Worm (Caenorhabditis elegans) whole organism, L4 larva: ENCODE results near the gene str-111.

ENCODE experiments used
- F44E2.7 ChIP-seq: fragments of 200-800 bp; sonication (Bioruptor generic); IDR thresholded peaks from 2 replicates; pipeline ENCODE4 v2.1.2; 2022; ENCODE audit warnings: missing genetic modification characterization, missing compliant biosample characterization
- ceh-32 ChIP-seq: sonication (generic microtip); optimal IDR thresholded peaks from 2 replicates; lab custom pipeline; 2016; ENCODE audit warnings: mild to moderate bottlenecking, missing genetic modification characterization, missing compliant biosample characterization; ENCODE audit not compliant: poor library complexity
- ceh-82 ChIP-seq: sonication (generic microtip); optimal IDR thresholded peaks from 2 replicates; lab custom pipeline; 2017; ENCODE audit warnings: missing biosample characterization, missing genetic modification characterization
- hlh-30 ChIP-seq: sonication (generic microtip); optimal IDR thresholded peaks from 2 replicates; lab custom pipeline; 2017; ENCODE audit warnings: antibody characterized with exemption, mild to moderate bottlenecking, missing genetic modification characterization, missing compliant biosample characterization; ENCODE audit not compliant: insufficient read depth
- lin-13 ChIP-seq: fragments of 150-350 bp; optimal IDR thresholded peaks from 2 replicates; lab custom pipeline; 2014; ENCODE audit warnings: missing biosample characterization, missing genetic modification reagents, missing genetic modification characterization
- lsy-2 ChIP-seq, 2 experiments: fragments of 150-350 bp in 1 of 2; sonication (generic microtip) in 1 of 2; optimal IDR thresholded peaks; 2 replicates each; lab custom pipeline; 2014 to 2017; ENCODE audit warnings: missing biosample characterization in 2 of 2, missing genetic modification characterization in 2 of 2
- madf-5 ChIP-seq, 2 experiments: fragments of 200-800 bp; sonication (Bioruptor generic); IDR thresholded peaks; 2 replicates each; pipeline ENCODE4 v1.3.6; 2022; ENCODE audit warnings: missing compliant biosample characterization in 2 of 2, missing genetic modification characterization in 2 of 2
- nhr-41 ChIP-seq: fragments of 200-800 bp; sonication (Bioruptor generic); IDR thresholded peaks from 2 replicates; pipeline ENCODE4 v1.3.6; 2022; ENCODE audit warnings: missing genetic modification reagents, missing genetic modification characterization, missing compliant biosample characterization
- spr-1 ChIP-seq: sonication (generic microtip); optimal IDR thresholded peaks from 2 replicates; lab custom pipeline; 2016; ENCODE audit warnings: mild to moderate bottlenecking, missing genetic modification characterization, missing compliant biosample characterization
- unc-130 ChIP-seq: sonication (generic microtip); optimal IDR thresholded peaks from 2 replicates; lab custom pipeline; 2016; ENCODE audit warnings: missing genetic modification reagents, missing genetic modification characterization, missing compliant biosample characterization
- ztf-7 ChIP-seq: fragments of 150-350 bp; optimal IDR thresholded peaks from 2 replicates; lab custom pipeline; 2014; ENCODE audit warnings: missing biosample characterization, missing genetic modification characterization

DNA sequence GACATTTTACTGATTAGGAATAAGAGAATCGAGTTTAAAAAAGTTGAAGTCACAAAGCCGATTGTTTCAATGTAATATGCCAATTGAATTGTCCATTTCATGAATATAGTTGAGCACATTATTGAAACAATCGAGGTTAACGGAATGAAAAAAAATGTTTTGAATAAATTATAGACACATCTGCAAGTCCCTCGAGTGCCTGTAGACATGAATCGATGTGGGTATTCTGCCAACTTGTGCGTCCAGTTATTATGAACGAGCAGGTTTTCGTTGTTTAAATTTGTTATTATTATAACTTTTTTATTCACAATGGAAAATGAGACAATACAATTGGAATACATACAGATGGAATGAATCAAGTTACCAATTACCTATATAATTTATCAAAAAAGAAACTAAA lies 10.5 kb downstream of the str-111 start, which contains the start of gene str-99:
- TF ChIP-seq F44E2.7 (GFP tag; lab: Robert Waterston, UW) = no peak
- no peak for TF ChIP-seq ztf-7 (tag; lab: Kevin White, UChicago)
- TF ChIP-seq nhr-41 (GFP tag; lab: Robert Waterston, UW) = no peak
- no peak for TF ChIP-seq hlh-30 (tag; lab: Kevin White, UChicago)
- no peak for TF ChIP-seq lin-13 (GFP tag; lab: Kevin White, UChicago)
- TF ChIP-seq ceh-32 = no peak
- no peak for TF ChIP-seq madf-5 (GFP tag; IDR thresholded peaks at IDR 0.05; lab: Robert Waterston, UW)
- no peak for TF ChIP-seq lsy-2 (tag; optimal IDR thresholded peaks at IDR 0.05; lab: Kevin White, UChicago)
- TF ChIP-seq ceh-82 = no peak
- TF ChIP-seq spr-1 (tag; lab: Kevin White, UChicago) = no peak
- TF ChIP-seq unc-130 (GFP tag; lab: Kevin White, UChicago) = no peak
